Worm (Caenorhabditis elegans) whole organism, L2 larva: Measurements from ENCODE around the gene sri-29.
"Not testable (repeated sequence)": the region's sequence is repeated elsewhere in the genome, so short reads cannot be mapped to it uniquely, and the experiment has no call there.

ENCODE experiments used
- C34F6.9 ChIP-seq: fragments of 150-350 bp; optimal IDR thresholded peaks from 2 replicates; lab custom pipeline; 2014; ENCODE audit warnings: missing biosample characterization, missing genetic modification characterization
- F13H6.1 ChIP-seq: sonication (generic microtip); optimal IDR thresholded peaks from 2 replicates; lab custom pipeline; 2016; ENCODE audit warnings: missing genetic modification characterization, missing compliant biosample characterization
- R02D3.7 ChIP-seq: fragments of 150-350 bp; optimal IDR thresholded peaks from 2 replicates; lab custom pipeline; 2014; ENCODE audit warnings: missing biosample characterization, missing genetic modification characterization
- Y55F3AM.14 ChIP-seq: fragments of 200-800 bp; sonication (Bioruptor generic); optimal IDR thresholded peaks from 2 replicates; lab custom pipeline; 2018; ENCODE audit warnings: mild to moderate bottlenecking, missing genetic modification characterization, missing compliant biosample characterization
- alr-1 ChIP-seq: fragments of 150-350 bp; optimal IDR thresholded peaks from 2 replicates; lab custom pipeline; 2014; ENCODE audit warnings: missing biosample characterization, missing genetic modification characterization
- aly-2 ChIP-seq: fragments of 150-350 bp; optimal IDR thresholded peaks from 2 replicates; lab custom pipeline; 2014; ENCODE audit warnings: missing biosample characterization, missing genetic modification characterization
- ama-1 ChIP-seq: fragments of 150-350 bp; optimal IDR thresholded peaks from 2 replicates; lab custom pipeline; 2018; ENCODE audit warnings: inconsistent platforms
- blmp-1 ChIP-seq: sonication (generic microtip); optimal IDR thresholded peaks from 2 replicates; lab custom pipeline; 2017; ENCODE audit warnings: missing genetic modification characterization, mild to moderate bottlenecking, missing compliant biosample characterization, antibody characterized with exemption, moderate library complexity; ENCODE audit not compliant: insufficient read depth
- ceh-16 ChIP-seq: fragments of 150-350 bp; optimal IDR thresholded peaks from 2 replicates; lab custom pipeline; 2014; ENCODE audit warnings: missing biosample characterization, missing genetic modification characterization
- ceh-82 ChIP-seq: fragments of 150-350 bp; optimal IDR thresholded peaks from 2 replicates; lab custom pipeline; 2014; ENCODE audit warnings: missing biosample characterization, missing genetic modification characterization
- crh-2 ChIP-seq: sonication (generic microtip); optimal IDR thresholded peaks from 2 replicates; lab custom pipeline; 2017; ENCODE audit warnings: missing biosample characterization, missing genetic modification characterization
- elt-1 ChIP-seq: fragments of 150-350 bp; optimal IDR thresholded peaks from 2 replicates; lab custom pipeline; 2014; ENCODE audit warnings: missing biosample characterization, missing genetic modification characterization
- fos-1 ChIP-seq: fragments of 150-350 bp; optimal IDR thresholded peaks from 2 replicates; lab custom pipeline; 2014; ENCODE audit warnings: missing biosample characterization, missing genetic modification characterization
- gmeb-1 ChIP-seq: fragments of 150-350 bp; optimal IDR thresholded peaks from 2 replicates; lab custom pipeline; 2014; ENCODE audit warnings: missing biosample characterization, missing genetic modification characterization
- lin-39 ChIP-seq: fragments of 150-350 bp; optimal IDR thresholded peaks from 2 replicates; lab custom pipeline; 2014; ENCODE audit warnings: missing biosample characterization, missing genetic modification reagents, missing genetic modification characterization
- nhr-10 ChIP-seq: sonication (generic microtip); optimal IDR thresholded peaks from 2 replicates; lab custom pipeline; 2017; ENCODE audit warnings: missing biosample characterization, missing genetic modification characterization
- nhr-11 ChIP-seq: fragments of 150-350 bp; optimal IDR thresholded peaks from 2 replicates; lab custom pipeline; 2014; ENCODE audit warnings: missing biosample characterization, missing genetic modification characterization
- nhr-12 ChIP-seq: fragments of 150-350 bp; optimal IDR thresholded peaks from 2 replicates; lab custom pipeline; 2014; ENCODE audit warnings: missing biosample characterization, missing genetic modification characterization
- nhr-129 ChIP-seq: fragments of 150-350 bp; optimal IDR thresholded peaks from 2 replicates; lab custom pipeline; 2014; ENCODE audit warnings: missing biosample characterization, missing genetic modification characterization
- nhr-21 ChIP-seq: fragments of 150-350 bp; optimal IDR thresholded peaks from 2 replicates; lab custom pipeline; 2014; ENCODE audit warnings: missing biosample characterization, missing genetic modification characterization
- nhr-23 ChIP-seq: fragments of 150-350 bp; optimal IDR thresholded peaks from 2 replicates; lab custom pipeline; 2014; ENCODE audit warnings: missing biosample characterization, missing genetic modification reagents, missing genetic modification characterization
- nhr-25 ChIP-seq: fragments of 150-350 bp; sonication (generic microtip); optimal IDR thresholded peaks from 3 replicates; lab custom pipeline; 2014; ENCODE audit warnings: missing biosample characterization, missing genetic modification characterization
- nhr-77 ChIP-seq: fragments of 150-350 bp; optimal IDR thresholded peaks from 2 replicates; lab custom pipeline; 2014; ENCODE audit warnings: missing biosample characterization, missing genetic modification characterization
- peb-1 ChIP-seq: fragments of 150-350 bp; optimal IDR thresholded peaks from 2 replicates; lab custom pipeline; 2014; ENCODE audit warnings: missing biosample characterization, missing genetic modification characterization
- sem-4 ChIP-seq: fragments of 150-350 bp; optimal IDR thresholded peaks from 2 replicates; lab custom pipeline; 2014; ENCODE audit warnings: missing biosample characterization, missing genetic modification reagents, missing genetic modification characterization
- skn-1 ChIP-seq: sonication (generic microtip); optimal IDR thresholded peaks from 2 replicates; lab custom pipeline; 2017; ENCODE audit warnings: missing biosample characterization, missing genetic modification characterization
- sma-3 ChIP-seq: sonication (generic microtip); optimal IDR thresholded peaks from 2 replicates; lab custom pipeline; 2016; ENCODE audit warnings: missing genetic modification reagents, missing genetic modification characterization, missing compliant biosample characterization
- unc-39 ChIP-seq: fragments of 150-350 bp; optimal IDR thresholded peaks from 2 replicates; lab custom pipeline; 2014; ENCODE audit warnings: missing biosample characterization, missing genetic modification characterization
- zag-1 ChIP-seq: fragments of 150-350 bp; optimal IDR thresholded peaks from 2 replicates; lab custom pipeline; 2014; ENCODE audit warnings: missing biosample characterization, missing genetic modification characterization
- ztf-1 ChIP-seq: fragments of 200-800 bp; sonication (Bioruptor generic); conservative IDR thresholded peaks from 2 replicates; pipeline ENCODE4 v1.3.6; 2022; ENCODE audit warnings: missing genetic modification characterization, missing compliant biosample characterization

Gene sri-29

DNA sequence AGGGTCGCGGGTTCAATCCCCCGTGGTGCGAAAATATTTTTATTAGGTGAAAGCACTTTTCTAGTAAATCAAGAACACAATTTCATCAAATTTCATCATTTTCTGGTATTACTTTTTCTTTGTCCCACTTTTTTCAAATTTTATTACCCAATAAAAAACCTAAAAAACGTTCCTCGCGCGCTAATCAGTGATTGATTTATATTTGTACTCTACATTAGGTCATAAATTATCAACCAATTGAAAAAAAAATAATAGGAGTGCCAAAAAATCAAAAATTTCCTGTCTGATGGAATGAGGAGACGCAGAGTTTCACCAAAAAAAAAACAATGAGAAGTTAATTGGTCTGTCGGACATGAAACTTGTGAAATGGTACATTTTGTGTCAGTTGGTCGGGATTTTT lies 19.5 kb upstream of the sri-29 start:
- TF ChIP-seq nhr-25 (tag; lab: Kevin White, UChicago), result no peak
- no peak for TF ChIP-seq R02D3.7 (tag; lab: Kevin White, UChicago)
- TF ChIP-seq fos-1, result no peak
- TF ChIP-seq blmp-1 (tag; lab: Kevin White, UChicago), result no peak
- TF ChIP-seq lin-39 (tag; lab: Kevin White, UChicago), result no peak
- no peak for TF ChIP-seq nhr-21 (tag; lab: Kevin White, UChicago)
- no peak for TF ChIP-seq ceh-16 (tag; lab: Kevin White, UChicago)
- TF ChIP-seq F13H6.1 (tag; lab: Kevin White, UChicago), result no peak
- no peak for TF ChIP-seq Y55F3AM.14
- no peak for TF ChIP-seq ztf-1 (GFP tag; lab: Robert Waterston, UW)

DNA sequence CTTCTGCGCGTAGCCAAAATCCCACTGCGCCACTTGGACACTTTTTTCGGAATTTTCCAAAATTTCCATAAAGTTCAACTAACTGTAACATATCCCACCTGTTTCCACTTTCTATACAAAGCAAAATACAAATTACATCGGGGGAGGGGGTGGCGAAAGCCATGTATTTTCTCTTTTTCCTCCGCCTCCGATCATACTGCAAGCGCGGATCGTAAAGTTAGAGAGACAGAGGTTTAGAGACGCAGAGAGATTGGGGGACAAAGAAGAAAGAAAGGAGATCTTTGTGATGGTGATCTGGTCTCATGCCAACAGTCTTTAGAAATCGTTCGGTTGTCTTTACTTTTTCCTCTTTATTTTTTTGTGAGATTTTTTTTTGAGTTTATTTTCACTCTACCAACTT lies 15.9 kb upstream of the sri-29 start:
- TF ChIP-seq nhr-129 (no peak), nhr-10 (tag; lab: Kevin White, UChicago) (no peak), sem-4 (no peak), nhr-25 (tag; lab: Kevin White, UChicago) (peak; percentile 17), blmp-1 (tag; lab: Kevin White, UChicago) (peak; percentile 6)

- TF ChIP-seq peb-1 (tag; lab: Kevin White, UChicago), result no peak
- no peak for TF ChIP-seq R02D3.7 (tag; lab: Kevin White, UChicago)
- TF ChIP-seq blmp-1 (tag; lab: Kevin White, UChicago), result peak; percentile 65
Observed at ce11 chrII:3030416-3030815, 13.7 kb upstream of the sri-29 start.

ce11 chrII:3032480-3032879 lies 11.6 kb upstream of the sri-29 start, which contains the start of gene B0454.6:
TSS of gene B0454.6 (plus strand) at chrII:3032780.
- TF ChIP-seq nhr-12, unc-39, nhr-23 (tag; lab: Kevin White, UChicago): not testable (repeated sequence)

ce11 chrII:3034914-3035313 lies 9.2 kb upstream of the sri-29 start:
- TF ChIP-seq gmeb-1 (tag; lab: Kevin White, UChicago) (no peak), skn-1 (no peak), alr-1 (tag; lab: Kevin White, UChicago) (no peak), crh-2 (tag; lab: Kevin White, UChicago) (no peak), ceh-16 (tag; lab: Kevin White, UChicago) (no peak), sma-3 (GFP tag; lab: Kevin White, UChicago) (no peak)

ce11 chrII:3036344-3036743 lies 7.8 kb upstream of the sri-29 start:
- TF ChIP-seq ama-1 (no peak), unc-39 (tag; lab: Kevin White, UChicago) (no peak), ceh-16 (tag; lab: Kevin White, UChicago) (no peak), elt-1 (tag; lab: Kevin White, UChicago) (no peak)
- TF ChIP-seq, all 48 proteins: peak for 0

DNA sequence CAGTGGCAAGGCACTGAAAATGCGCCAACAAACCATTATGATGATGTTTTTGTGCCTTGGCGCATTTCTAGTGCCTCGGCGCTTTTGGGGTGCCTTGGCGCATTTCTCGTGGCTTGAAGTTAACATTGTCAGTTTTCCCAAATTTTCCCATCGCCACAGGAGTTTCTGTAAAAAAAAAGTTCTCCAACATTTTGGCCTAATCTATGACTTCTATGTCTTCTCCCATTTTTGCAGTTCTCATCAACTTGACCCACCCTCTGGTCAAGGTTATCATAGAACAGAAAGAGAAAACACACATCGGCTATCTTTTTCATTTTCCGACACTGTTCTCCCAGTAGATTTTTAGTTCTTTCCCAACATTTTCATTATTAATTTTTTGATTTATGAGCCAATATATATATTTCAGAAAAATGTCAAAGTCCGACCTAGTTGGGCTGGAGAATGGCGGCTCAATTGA lies 5.6 kb upstream of the sri-29 start, which contains the start of the genes B0454.26 and B0454.5:
Gene B0454.26, minus strand, starts transcription at position 101 of the 457 bp plus-strand sequence.
Gene B0454.5, plus strand, starts transcription at position 407 of the 457 bp plus-strand sequence.
- TF ChIP-seq nhr-10 (tag; lab: Kevin White, UChicago), result no peak
- no peak for TF ChIP-seq peb-1 (tag; lab: Kevin White, UChicago)
- no peak for TF ChIP-seq gmeb-1 (tag; lab: Kevin White, UChicago)
- TF ChIP-seq crh-2 (tag; lab: Kevin White, UChicago), result no peak
- TF ChIP-seq nhr-11, result no peak
- TF ChIP-seq alr-1 (tag; lab: Kevin White, UChicago), result no peak
- no peak for TF ChIP-seq C34F6.9 (tag; lab: Kevin White, UChicago)
- TF ChIP-seq ceh-82, result no peak
- no peak for TF ChIP-seq aly-2
- no peak for TF ChIP-seq blmp-1 (tag; lab: Kevin White, UChicago)
- TF ChIP-seq Y55F3AM.14, result no peak
- no peak for TF ChIP-seq fos-1
- TF ChIP-seq zag-1 (tag; lab: Kevin White, UChicago), result no peak
- TF ChIP-seq nhr-129, result no peak
- TF ChIP-seq ceh-16 (tag; lab: Kevin White, UChicago), result no peak
- no peak for TF ChIP-seq nhr-77 (tag; lab: Kevin White, UChicago)
- TF ChIP-seq ztf-1 (GFP tag; lab: Robert Waterston, UW), result no peak
- no peak for TF ChIP-seq lin-39 (tag; lab: Kevin White, UChicago)
